Worm (Caenorhabditis elegans): ENCODE measurements around the gene btb-17.

The btb-17 gene

ce11 chrII:3303582-3303981, 8.4 kb downstream of the btb-17 start:
- TF ChIP-seq nhr-19 (GFP tag; conservative IDR thresholded peaks at IDR 0.05) (peak; percentile 56), nhr-47 (tag; optimal IDR thresholded peaks at IDR 0.05) (peak; percentile 16), Y116A8C.19 (tag; optimal IDR thresholded peaks at IDR 0.05; ENCODE audit: borderline replicate concordance) (no peak), C04F5.9 (tag; optimal IDR thresholded peaks at IDR 0.05) (no peak), nhr-12 (tag; optimal IDR thresholded peaks at IDR 0.05) (no peak), jun-1 (tag; optimal IDR thresholded peaks at IDR 0.05) (no peak), mep-1 (tag; optimal IDR thresholded peaks at IDR 0.05) (no peak), nhr-11 (tag; optimal IDR thresholded peaks at IDR 0.05) (no peak), unc-62 (GFP tag; optimal IDR thresholded peaks at IDR 0.05) (no peak), lin-14 (GFP tag; optimal IDR thresholded peaks at IDR 0.05) (peak; percentile 45), ceh-88 (GFP tag; IDR thresholded peaks at IDR 0.05) (no peak), lsy-2 (tag; optimal IDR thresholded peaks at IDR 0.05) (peak in 1 of 2 experiments; percentile 23), elt-3 (tag; optimal IDR thresholded peaks at IDR 0.05) (peak in 1 of 6 experiments; percentile 4), nhr-85 (tag) (peak; percentile 75), efl-1 (optimal IDR thresholded peaks at IDR 0.05) (peak; percentile 12 to 16), efl-1 (GFP tag; optimal IDR thresholded peaks at IDR 0.05 in 1 of 2) (peak in 1 of 2 experiments; percentile 14), nhr-71 (tag; optimal IDR thresholded peaks at IDR 0.05) (peak; percentile 10), zag-1 (tag; optimal IDR thresholded peaks at IDR 0.05) (no peak), ceh-82 (tag; optimal IDR thresholded peaks at IDR 0.05) (no peak), nhr-90 (tag; optimal IDR thresholded peaks at IDR 0.05; ENCODE audit: poor library complexity) (no peak), blmp-1 (tag; optimal IDR thresholded peaks at IDR 0.05) (no peak), snu-23 (GFP tag; optimal IDR thresholded peaks at IDR 0.05) (peak; percentile 33), egl-13 (tag; optimal IDR thresholded peaks at IDR 0.05) (no peak), ama-1 (optimal IDR thresholded peaks at IDR 0.05) (no peak)

- no peak for TF ChIP-seq irx-1 (tag; optimal IDR thresholded peaks at IDR 0.05)
- no peak for TF ChIP-seq nhr-12 (tag; optimal IDR thresholded peaks at IDR 0.05)
- TF ChIP-seq egl-27 (tag; optimal IDR thresholded peaks at IDR 0.05) = no peak
- TF ChIP-seq rnt-1 (tag; optimal IDR thresholded peaks at IDR 0.05) = peak; percentile 16
- peak; percentile 50 for TF ChIP-seq elt-2 (tag; optimal IDR thresholded peaks at IDR 0.05)
- no peak for TF ChIP-seq pax-3 (tag; optimal IDR thresholded peaks at IDR 0.05)
- no peak for TF ChIP-seq ztf-11 (tag; optimal IDR thresholded peaks at IDR 0.05)
These were observed 15.9 kb downstream of the btb-17 start for ce11 chrII:3310957-3311657.

ce11 chrII:3313442-3313841, 18.2 kb downstream of the btb-17 start, which contains the start of gene F39E9.6:
Gene F39E9.6 (minus strand): TSS chrII:3313542.
- TF ChIP-seq fkh-10 (GFP tag; optimal IDR thresholded peaks at IDR 0.05) = no peak
- TF ChIP-seq nhr-28 (tag; optimal IDR thresholded peaks at IDR 0.05) = no peak
- no peak for TF ChIP-seq ceh-88 (GFP tag; IDR thresholded peaks at IDR 0.05)
- TF ChIP-seq pag-3 (tag; optimal IDR thresholded peaks at IDR 0.05; ENCODE audit: borderline replicate concordance, insufficient read depth) = no peak
- TF ChIP-seq nhr-77 (tag; optimal IDR thresholded peaks at IDR 0.05) = no peak
- no peak for TF ChIP-seq nhr-76 (tag; optimal IDR thresholded peaks at IDR 0.05)
- no peak for TF ChIP-seq unc-30 (tag; optimal IDR thresholded peaks at IDR 0.05)
- TF ChIP-seq xbp-1 (tag; optimal IDR thresholded peaks at IDR 0.05) = no peak
- TF ChIP-seq hlh-4 (tag; optimal IDR thresholded peaks at IDR 0.05) = no peak
- TF ChIP-seq dpl-1 (GFP tag; optimal IDR thresholded peaks at IDR 0.05) = no peak
- no peak for TF ChIP-seq egl-27 (tag; optimal IDR thresholded peaks at IDR 0.05)
- no peak for TF ChIP-seq Y116A8C.19 (tag; optimal IDR thresholded peaks at IDR 0.05; ENCODE audit: borderline replicate concordance)

Measured in whole organism, L1 larva.